Worm (Caenorhabditis elegans) whole organism, L3 larva: ENCODE results near the gene M03A1.8.

Experiments
- fkh-10 ChIP-seq: sonication (generic microtip); optimal IDR thresholded peaks from 2 replicates; lab custom pipeline; 2017; ENCODE audit warnings: missing biosample characterization, missing genetic modification reagents, missing genetic modification characterization
- lin-39 ChIP-seq: fragments of 150-350 bp; optimal IDR thresholded peaks from 2 replicates; lab custom pipeline; 2018; ENCODE audit warnings: missing biosample characterization, missing genetic modification reagents, missing genetic modification characterization
- mdl-1 ChIP-seq: fragments of 150-350 bp; optimal IDR thresholded peaks from 2 replicates; lab custom pipeline; 2014; ENCODE audit warnings: missing biosample characterization, missing genetic modification characterization
- nhr-23 ChIP-seq: fragments of 150-350 bp; optimal IDR thresholded peaks from 2 replicates; lab custom pipeline; 2014; ENCODE audit warnings: missing biosample characterization, missing genetic modification reagents, missing genetic modification characterization
- nhr-76 ChIP-seq: fragments of 150-350 bp; sonication (generic microtip); optimal IDR thresholded peaks from 5 replicates; lab custom pipeline; 2014; ENCODE audit warnings: missing biosample characterization, missing genetic modification characterization
- pha-4 ChIP-seq: fragments of 150-350 bp; optimal IDR thresholded peaks from 2 replicates; lab custom pipeline; 2014; ENCODE audit warnings: missing biosample characterization, missing genetic modification reagents, missing genetic modification characterization
- skn-1 ChIP-seq: fragments of 150-350 bp; optimal IDR thresholded peaks from 2 replicates; lab custom pipeline; 2014; ENCODE audit warnings: missing biosample characterization, missing genetic modification characterization
- snpc-4 ChIP-seq: fragments of 150-350 bp; optimal IDR thresholded peaks from 2 replicates; lab custom pipeline; 2014; ENCODE audit warnings: missing biosample characterization, missing genetic modification characterization
- tbx-2 ChIP-seq: sonication (generic microtip); optimal IDR thresholded peaks from 2 replicates; lab custom pipeline; 2016; ENCODE audit warnings: mild to moderate bottlenecking, missing genetic modification characterization, missing compliant biosample characterization

DNA sequence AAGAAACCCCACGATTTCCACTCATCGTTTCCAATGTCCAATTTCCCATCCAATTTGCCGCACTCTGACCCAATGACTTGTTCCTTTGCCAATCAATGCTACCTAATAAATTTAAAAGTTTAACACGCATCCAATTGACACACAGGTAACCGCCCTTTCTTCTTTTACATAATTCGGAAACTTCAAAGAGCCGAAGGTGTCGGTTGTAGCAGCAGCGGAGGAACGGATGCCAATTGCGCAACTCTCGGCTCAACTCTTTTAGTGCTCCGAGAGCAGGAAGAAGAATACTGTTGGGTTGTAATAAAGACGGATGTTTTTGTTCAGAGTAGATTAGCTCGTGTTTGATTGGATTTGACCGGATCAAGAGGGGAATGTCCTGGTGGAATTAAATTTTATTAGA is 42.9 kb upstream of the M03A1.8 start:
- TF ChIP-seq skn-1 (tag; lab: Kevin White, UChicago) (no peak), snpc-4 (tag; lab: Kevin White, UChicago) (no peak), nhr-76 (tag; lab: Kevin White, UChicago) (no peak), mdl-1 (tag; lab: Kevin White, UChicago) (no peak), tbx-2 (no peak), nhr-23 (no peak), lin-39 (tag; lab: Kevin White, UChicago) (no peak), fkh-10 (GFP tag; lab: Kevin White, UChicago) (no peak), pha-4 (tag; lab: Kevin White, UChicago) (no peak)
